Worm (Caenorhabditis elegans): ENCODE results near the gene W09C2.8.

W09C2.8 gene

ce11 chrIV:9624275-9624674 is at the start of gene W09C2.8:
W09C2.8 (minus strand) TSS chrIV:9624375.
- TF ChIP-seq ztf-29 (GFP tag; IDR thresholded peaks at IDR 0.05) = no peak
- no peak for TF ChIP-seq ref-1 (GFP tag; conservative IDR thresholded peaks at IDR 0.05)
- no peak for TF ChIP-seq flt-1 (GFP tag; IDR thresholded peaks at IDR 0.05)
- TF ChIP-seq med-1 (GFP tag; optimal IDR thresholded peaks at IDR 0.05; ENCODE audit: insufficient read depth) = no peak
- TF ChIP-seq tab-1 (GFP tag; IDR thresholded peaks at IDR 0.05) = no peak
- no peak for TF ChIP-seq klf-2 (GFP tag; conservative IDR thresholded peaks at IDR 0.05)
- no peak for TF ChIP-seq T22C8.4 (GFP tag; IDR thresholded peaks at IDR 0.05)
- no peak for TF ChIP-seq cog-1 (tag; optimal IDR thresholded peaks at IDR 0.05)
- no peak for TF ChIP-seq ztf-23 (GFP tag; IDR thresholded peaks at IDR 0.05)

- TF ChIP-seq ztf-23 (GFP tag; IDR thresholded peaks at IDR 0.05) (no peak), T22C8.4 (GFP tag; IDR thresholded peaks at IDR 0.05) (no peak), med-1 (GFP tag; optimal IDR thresholded peaks at IDR 0.05; ENCODE audit: insufficient read depth) (no peak), flt-1 (GFP tag; IDR thresholded peaks at IDR 0.05) (no peak), ztf-29 (GFP tag; IDR thresholded peaks at IDR 0.05) (no peak), klf-2 (GFP tag; conservative IDR thresholded peaks at IDR 0.05) (no peak), ref-1 (GFP tag; conservative IDR thresholded peaks at IDR 0.05) (no peak), cog-1 (tag; optimal IDR thresholded peaks at IDR 0.05) (no peak), tab-1 (GFP tag; IDR thresholded peaks at IDR 0.05) (no peak)
Measured at ce11 chrIV:9673683-9674336, 49.6 kb upstream of the W09C2.8 start.

ce11 chrIV:9673206-9673605 is 49.0 kb upstream of the W09C2.8 start:
- TF ChIP-seq T22C8.4 (GFP tag; IDR thresholded peaks at IDR 0.05) = no peak
- no peak for TF ChIP-seq klf-2 (GFP tag; conservative IDR thresholded peaks at IDR 0.05)

- TF ChIP-seq flt-1 (GFP tag; IDR thresholded peaks at IDR 0.05) (no peak), cog-1 (tag; optimal IDR thresholded peaks at IDR 0.05) (no peak), tab-1 (GFP tag; IDR thresholded peaks at IDR 0.05) (no peak), ref-1 (GFP tag; conservative IDR thresholded peaks at IDR 0.05) (no peak), T22C8.4 (GFP tag; IDR thresholded peaks at IDR 0.05) (no peak), klf-2 (GFP tag; conservative IDR thresholded peaks at IDR 0.05) (no peak), ztf-29 (GFP tag; IDR thresholded peaks at IDR 0.05) (no peak), med-1 (GFP tag; optimal IDR thresholded peaks at IDR 0.05; ENCODE audit: insufficient read depth) (no peak), ztf-23 (GFP tag; IDR thresholded peaks at IDR 0.05) (no peak)
Measured at ce11 chrIV:9672434-9672833, 48.3 kb upstream of the W09C2.8 start.

- TF ChIP-seq klf-2 (GFP tag; conservative IDR thresholded peaks at IDR 0.05) (no peak), flt-1 (GFP tag; IDR thresholded peaks at IDR 0.05) (no peak), ztf-23 (GFP tag; IDR thresholded peaks at IDR 0.05) (no peak), tab-1 (GFP tag; IDR thresholded peaks at IDR 0.05) (no peak), ref-1 (GFP tag; conservative IDR thresholded peaks at IDR 0.05) (no peak)
Measured at ce11 chrIV:9671001-9671652, 47.0 kb upstream of the W09C2.8 start.

ce11 chrIV:9669969-9670368 is 45.8 kb upstream of the W09C2.8 start:
- TF ChIP-seq T22C8.4 (GFP tag; IDR thresholded peaks at IDR 0.05) = no peak

- TF ChIP-seq ztf-23 (GFP tag; IDR thresholded peaks at IDR 0.05) = no peak
- no peak for TF ChIP-seq klf-2 (GFP tag; conservative IDR thresholded peaks at IDR 0.05)
- TF ChIP-seq med-1 (GFP tag; optimal IDR thresholded peaks at IDR 0.05; ENCODE audit: insufficient read depth) = no peak
- TF ChIP-seq ref-1 (GFP tag; conservative IDR thresholded peaks at IDR 0.05) = no peak
- no peak for TF ChIP-seq flt-1 (GFP tag; IDR thresholded peaks at IDR 0.05)
- TF ChIP-seq cog-1 (tag; optimal IDR thresholded peaks at IDR 0.05) = no peak
- TF ChIP-seq tab-1 (GFP tag; IDR thresholded peaks at IDR 0.05) = no peak
- no peak for TF ChIP-seq T22C8.4 (GFP tag; IDR thresholded peaks at IDR 0.05)
- TF ChIP-seq ztf-29 (GFP tag; IDR thresholded peaks at IDR 0.05) = no peak
Measured at ce11 chrIV:9668103-9668672, 44.0 kb upstream of the W09C2.8 start.

ce11 chrIV:9667084-9667483 is 42.9 kb upstream of the W09C2.8 start:
- TF ChIP-seq cog-1 (tag; optimal IDR thresholded peaks at IDR 0.05) = peak; percentile 17
- no peak for TF ChIP-seq ztf-29 (GFP tag; IDR thresholded peaks at IDR 0.05)
- TF ChIP-seq T22C8.4 (GFP tag; IDR thresholded peaks at IDR 0.05) = no peak

- TF ChIP-seq med-1 (GFP tag; optimal IDR thresholded peaks at IDR 0.05; ENCODE audit: insufficient read depth) (no peak), T22C8.4 (GFP tag; IDR thresholded peaks at IDR 0.05) (no peak), tab-1 (GFP tag; IDR thresholded peaks at IDR 0.05) (no peak), klf-2 (GFP tag; conservative IDR thresholded peaks at IDR 0.05) (no peak), cog-1 (tag; optimal IDR thresholded peaks at IDR 0.05) (no peak), ztf-23 (GFP tag; IDR thresholded peaks at IDR 0.05) (no peak), flt-1 (GFP tag; IDR thresholded peaks at IDR 0.05) (no peak), ztf-29 (GFP tag; IDR thresholded peaks at IDR 0.05) (no peak), ref-1 (GFP tag; conservative IDR thresholded peaks at IDR 0.05) (no peak)
Measured at ce11 chrIV:9659999-9660398, 35.8 kb upstream of the W09C2.8 start.

ce11 chrIV:9657753-9658152 is 33.6 kb upstream of the W09C2.8 start, which contains the start of gene acc-1:
acc-1 (plus strand) TSS chrIV:9658053.
- TF ChIP-seq ztf-23 (GFP tag; IDR thresholded peaks at IDR 0.05) = no peak
- no peak for TF ChIP-seq flt-1 (GFP tag; IDR thresholded peaks at IDR 0.05)
- TF ChIP-seq ref-1 (GFP tag; conservative IDR thresholded peaks at IDR 0.05) = no peak
- TF ChIP-seq klf-2 (GFP tag; conservative IDR thresholded peaks at IDR 0.05) = no peak
- TF ChIP-seq med-1 (GFP tag; optimal IDR thresholded peaks at IDR 0.05; ENCODE audit: insufficient read depth) = no peak
- no peak for TF ChIP-seq cog-1 (tag; optimal IDR thresholded peaks at IDR 0.05)
- TF ChIP-seq T22C8.4 (GFP tag; IDR thresholded peaks at IDR 0.05) = no peak
- no peak for TF ChIP-seq ztf-29 (GFP tag; IDR thresholded peaks at IDR 0.05)
- TF ChIP-seq tab-1 (GFP tag; IDR thresholded peaks at IDR 0.05) = no peak
